Worm (Caenorhabditis elegans): ENCODE results near the gene cyld-1.

DNA sequence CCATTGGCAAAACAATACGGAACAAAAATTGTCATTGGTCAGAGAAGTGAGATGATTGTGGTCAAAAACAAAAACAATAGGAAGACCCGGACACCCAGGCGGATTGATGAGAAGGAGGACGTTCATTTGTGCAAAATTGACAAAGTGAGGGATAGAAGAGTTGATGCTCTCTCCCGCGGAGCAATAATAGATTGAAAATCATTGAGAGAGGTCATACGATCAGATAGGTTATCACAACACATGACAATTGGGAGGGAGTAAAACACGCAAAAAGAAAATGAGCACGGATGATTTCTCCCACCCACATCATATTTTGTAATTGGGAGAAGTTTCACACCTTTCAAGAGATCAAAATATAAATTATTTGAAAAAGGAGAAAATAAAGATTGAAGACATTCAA is 24.8 kb downstream of the cyld-1 start:
- TF ChIP-seq F13H6.1 (tag; optimal IDR thresholded peaks at IDR 0.05) (no peak), ahr-1 (tag; optimal IDR thresholded peaks at IDR 0.05) (no peak), unc-86 (tag; optimal IDR thresholded peaks at IDR 0.05) (no peak)
